Worm (Caenorhabditis elegans) whole organism, midembryonic: ENCODE measurements around the gene epi-1.

Experiments used
- T22C8.4 ChIP-seq: fragments of 200-800 bp; sonication (Bioruptor generic); IDR thresholded peaks from 2 replicates; pipeline ENCODE4 v1.3.6; 2022; ENCODE audit warnings: missing genetic modification characterization, missing compliant biosample characterization
- med-1 ChIP-seq: sonication (generic microtip); optimal IDR thresholded peaks from 2 replicates; lab custom pipeline; 2017; ENCODE audit warnings: missing genetic modification characterization, mild to moderate bottlenecking, missing compliant biosample characterization, antibody characterized with exemption, missing genetic modification reagents; ENCODE audit not compliant: insufficient read depth
- ref-1 ChIP-seq: fragments of 200-800 bp; sonication (Bioruptor generic); conservative IDR thresholded peaks from 2 replicates; pipeline ENCODE4 v1.3.6; 2022; ENCODE audit warnings: missing genetic modification reagents, missing genetic modification characterization, missing compliant biosample characterization
- tab-1 ChIP-seq: fragments of 200-800 bp; sonication (Bioruptor generic); IDR thresholded peaks from 2 replicates; pipeline ENCODE4 v1.3.6; 2022; ENCODE audit warnings: missing genetic modification characterization, missing compliant biosample characterization
- ztf-29 ChIP-seq: fragments of 200-800 bp; sonication (Bioruptor generic); IDR thresholded peaks from 2 replicates; pipeline ENCODE4 v1.3.6; 2022; ENCODE audit warnings: missing genetic modification reagents, missing genetic modification characterization, missing compliant biosample characterization

DNA sequence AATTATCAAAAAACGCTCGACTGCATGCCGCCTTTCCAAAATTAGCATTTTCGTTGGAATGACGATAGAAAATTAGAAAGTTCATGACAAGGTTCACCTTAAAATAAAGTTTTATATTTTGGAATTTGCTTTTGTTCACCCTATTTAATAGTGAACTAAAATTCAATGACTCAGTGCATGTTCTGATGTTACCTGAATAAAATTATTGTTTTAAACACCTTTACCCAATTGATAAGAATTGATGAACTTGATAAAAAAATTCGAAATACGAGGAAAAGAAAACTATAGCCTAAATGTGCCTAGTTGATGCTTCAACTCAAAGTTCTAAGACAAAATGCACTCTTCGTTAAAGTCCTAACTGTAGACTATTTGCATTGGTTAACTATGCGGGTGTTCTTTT, 5.6 kb upstream of the epi-1 start:
- no peak for TF ChIP-seq T22C8.4 (GFP tag; lab: Robert Waterston, UW)
- TF ChIP-seq ref-1 (GFP tag; lab: Robert Waterston, UW): no peak
- TF ChIP-seq ztf-29 (GFP tag; lab: Robert Waterston, UW): no peak
- no peak for TF ChIP-seq tab-1
- TF ChIP-seq med-1 (GFP tag; lab: Kevin White, UChicago): no peak
